Worm (Caenorhabditis elegans): ENCODE results near the gene ham-1.

DNA sequence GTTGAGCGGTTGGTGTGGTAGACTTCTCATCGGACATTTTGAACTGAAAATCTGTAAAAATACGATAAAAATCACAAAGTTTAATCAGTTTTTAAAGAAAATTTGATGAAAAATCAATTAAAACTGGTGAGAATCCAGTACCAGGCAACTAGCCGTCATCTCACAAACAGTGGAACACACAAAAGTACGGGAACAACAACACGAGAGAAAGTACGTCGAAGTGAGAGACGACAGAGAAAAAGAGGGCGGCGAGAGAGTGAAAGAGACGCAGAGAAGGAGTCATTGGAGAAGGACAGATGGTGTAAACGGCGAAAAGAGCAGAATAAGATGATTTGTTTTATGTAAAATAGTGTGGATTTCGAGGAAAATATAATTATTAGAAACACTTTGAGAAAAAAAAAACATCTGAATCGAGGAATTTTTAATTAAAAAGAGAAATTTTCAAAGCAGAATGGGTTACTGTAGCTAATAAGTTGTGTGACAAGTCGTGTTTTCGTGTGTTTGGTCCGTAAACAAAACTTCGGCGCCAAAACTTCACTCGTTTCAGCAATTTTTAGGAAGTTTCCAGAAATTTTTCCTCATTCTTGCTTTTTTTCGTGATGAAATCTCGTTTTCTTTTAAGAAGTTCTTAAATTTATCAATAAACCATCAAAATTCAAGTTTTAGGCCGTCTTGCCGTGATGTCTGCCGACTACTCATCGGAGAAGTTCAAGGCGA lies 25.4 kb downstream of the ham-1 start, which contains the start of the genes hsb-1 and let-99:
- TF ChIP-seq efl-1 (GFP tag; optimal IDR thresholded peaks at IDR 0.05), result peak; percentile 82
- no peak for TF ChIP-seq ceh-58 (GFP tag; IDR thresholded peaks at IDR 0.05)
- no peak for TF ChIP-seq B0035.1 (tag; optimal IDR thresholded peaks at IDR 0.05)
- no peak for TF ChIP-seq pha-4 (tag; optimal IDR thresholded peaks at IDR 0.05)
- TF ChIP-seq rpc-1 (optimal IDR thresholded peaks at IDR 0.05), result no peak
- TF ChIP-seq rpc-1 (tag; optimal IDR thresholded peaks at IDR 0.05), result no peak
- TF ChIP-seq F55B11.4 (tag; optimal IDR thresholded peaks at IDR 0.05; ENCODE audit: borderline replicate concordance, insufficient read depth), result no peak
- TF ChIP-seq lin-26 (GFP tag; IDR thresholded peaks at IDR 0.05), result no peak
- TF ChIP-seq ZK185.1 (tag; optimal IDR thresholded peaks at IDR 0.05; ENCODE audit: poor library complexity, severe bottlenecking), result peak; percentile 10
- no peak for TF ChIP-seq nfya-1 (tag; optimal IDR thresholded peaks at IDR 0.05; ENCODE audit: borderline replicate concordance, insufficient read depth)
